Worm (Caenorhabditis elegans): ENCODE results near the gene Y54G11A.19.

Y54G11A.19 gene

ce11 chrII:14239924-14240323, 16.8 kb downstream of the Y54G11A.19 start:
- TF ChIP-seq efl-1 (optimal IDR thresholded peaks at IDR 0.05) (no peak), efl-1 (GFP tag; optimal IDR thresholded peaks at IDR 0.05 in 1 of 2) (peak in 1 of 2 experiments; percentile 38), irx-1 (tag; optimal IDR thresholded peaks at IDR 0.05) (no peak), dpl-1 (GFP tag; optimal IDR thresholded peaks at IDR 0.05) (no peak), lir-3 (tag; optimal IDR thresholded peaks at IDR 0.05; ENCODE audit: poor library complexity) (no peak), nhr-85 (tag) (no peak)

- TF ChIP-seq ceh-8 (GFP tag; optimal IDR thresholded peaks at IDR 0.05), result peak; percentile 16
- TF ChIP-seq dsc-1 (tag; optimal IDR thresholded peaks at IDR 0.05), result no peak
- TF ChIP-seq sup-37 (GFP tag; optimal IDR thresholded peaks at IDR 0.05), result no peak
- TF ChIP-seq efl-1 (optimal IDR thresholded peaks at IDR 0.05), result no peak
- peak in 1 of 2 experiments; percentile 65 for TF ChIP-seq efl-1 (GFP tag; optimal IDR thresholded peaks at IDR 0.05 in 1 of 2)
Observed at ce11 chrII:14237245-14237806, 19.4 kb downstream of the Y54G11A.19 start.

ce11 chrII:14236569-14236968, 20.1 kb downstream of the Y54G11A.19 start:
- TF ChIP-seq ets-5 (GFP tag; IDR thresholded peaks at IDR 0.05) (no peak), efl-1 (optimal IDR thresholded peaks at IDR 0.05) (no peak), efl-1 (GFP tag; optimal IDR thresholded peaks at IDR 0.05 in 1 of 2) (peak in 1 of 2 experiments; percentile 93)

- peak in 1 of 2 experiments; percentile 10 for TF ChIP-seq lsy-2 (tag; optimal IDR thresholded peaks at IDR 0.05)
- TF ChIP-seq F16B12.6 (tag; optimal IDR thresholded peaks at IDR 0.05), result peak; percentile 66
- TF ChIP-seq dpl-1 (GFP tag; optimal IDR thresholded peaks at IDR 0.05), result peak; percentile 56 to 77 (median 63)
- TF ChIP-seq lin-14 (GFP tag; optimal IDR thresholded peaks at IDR 0.05), result peak; percentile 17
- TF ChIP-seq efl-1 (optimal IDR thresholded peaks at IDR 0.05), result peak; percentile 49 to 75
- peak; percentile 80 to 96 for TF ChIP-seq efl-1 (GFP tag; optimal IDR thresholded peaks at IDR 0.05 in 1 of 2)
- no peak for TF ChIP-seq ama-1 (optimal IDR thresholded peaks at IDR 0.05)
- TF ChIP-seq elt-2 (tag; optimal IDR thresholded peaks at IDR 0.05), result peak; percentile 6
- TF ChIP-seq mef-2 (tag; optimal IDR thresholded peaks at IDR 0.05), result no peak
- peak; percentile 2 to 81 for TF ChIP-seq lin-35 (GFP tag; optimal IDR thresholded peaks at IDR 0.05)
Observed at ce11 chrII:14234375-14235102, 22.1 kb downstream of the Y54G11A.19 start.

ce11 chrII:14233879-14234278, 22.8 kb downstream of the Y54G11A.19 start, which contains the start of gene men-1:
men-1 (minus strand) TSS chrII:14234120.
- peak; percentile 23 for TF ChIP-seq lin-14 (GFP tag; optimal IDR thresholded peaks at IDR 0.05)
- TF ChIP-seq efl-1 (optimal IDR thresholded peaks at IDR 0.05), result no peak
- peak in 1 of 2 experiments; percentile 79 for TF ChIP-seq efl-1 (GFP tag; optimal IDR thresholded peaks at IDR 0.05 in 1 of 2)
- no peak for TF ChIP-seq tlp-1 (tag; optimal IDR thresholded peaks at IDR 0.05)
- TF ChIP-seq nhr-85 (tag), result peak; percentile 56

- TF ChIP-seq egl-27 (tag; optimal IDR thresholded peaks at IDR 0.05) (no peak), unc-98 (GFP tag; IDR thresholded peaks at IDR 0.05) (no peak), ets-5 (GFP tag; IDR thresholded peaks at IDR 0.05) (no peak), alr-1 (tag; optimal IDR thresholded peaks at IDR 0.05; ENCODE audit: borderline replicate concordance) (no peak), rnt-1 (tag; optimal IDR thresholded peaks at IDR 0.05) (no peak), sup-37 (GFP tag; optimal IDR thresholded peaks at IDR 0.05) (no peak)
Observed at ce11 chrII:14230938-14231337, 25.7 kb downstream of the Y54G11A.19 start.

ce11 chrII:14230075-14230474, 26.6 kb downstream of the Y54G11A.19 start:
- TF ChIP-seq lin-13 (GFP tag; optimal IDR thresholded peaks at IDR 0.05) (no peak), lsy-2 (tag; optimal IDR thresholded peaks at IDR 0.05) (no peak), ceh-88 (GFP tag; IDR thresholded peaks at IDR 0.05) (no peak), mep-1 (tag; optimal IDR thresholded peaks at IDR 0.05) (no peak), nhr-76 (tag; optimal IDR thresholded peaks at IDR 0.05) (no peak), C16A3.4 (tag; optimal IDR thresholded peaks at IDR 0.05) (no peak), tlp-1 (tag; optimal IDR thresholded peaks at IDR 0.05) (no peak)
